Worm (Caenorhabditis elegans): ENCODE data around the gene folt-3.

folt-3 gene

ce11 chrV:7637801-7638200, 28.3 kb upstream of the folt-3 start, which contains the start of gene clec-45:
TSS of gene clec-45 (plus strand) at chrV:7638101.
- TF ChIP-seq sox-2 (GFP tag; IDR thresholded peaks at IDR 0.05) = no peak
- TF ChIP-seq pag-3 (tag; optimal IDR thresholded peaks at IDR 0.05; ENCODE audit: borderline replicate concordance) = no peak
- no peak for TF ChIP-seq madf-2 (tag; optimal IDR thresholded peaks at IDR 0.05)
- no peak for TF ChIP-seq unc-86 (tag; optimal IDR thresholded peaks at IDR 0.05)
- no peak for TF ChIP-seq ref-2 (tag; optimal IDR thresholded peaks at IDR 0.05)
- no peak for TF ChIP-seq hlh-6 (tag; optimal IDR thresholded peaks at IDR 0.05)
- no peak for TF ChIP-seq K09A11.1 (tag; optimal IDR thresholded peaks at IDR 0.05; ENCODE audit: insufficient read depth)
- no peak for TF ChIP-seq ceh-14 (tag; optimal IDR thresholded peaks at IDR 0.05)
- TF ChIP-seq ama-1 (optimal IDR thresholded peaks at IDR 0.05) = no peak
- TF ChIP-seq elt-4 (tag; optimal IDR thresholded peaks at IDR 0.05) = no peak
- no peak for TF ChIP-seq ceh-22 (tag; optimal IDR thresholded peaks at IDR 0.05)
- TF ChIP-seq T23F11.4 (GFP tag; optimal IDR thresholded peaks at IDR 0.05) = no peak
- TF ChIP-seq ceh-18 (tag; optimal IDR thresholded peaks at IDR 0.05) = no peak
- no peak for TF ChIP-seq C38D4.7 (GFP tag; optimal IDR thresholded peaks at IDR 0.05)
- TF ChIP-seq unc-3 (GFP tag; conservative IDR thresholded peaks at IDR 0.05) = no peak
- no peak for TF ChIP-seq unc-3 (tag; optimal IDR thresholded peaks at IDR 0.05)
- TF ChIP-seq fkh-6 (tag; optimal IDR thresholded peaks at IDR 0.05) = no peak
- TF ChIP-seq lim-6 (tag; optimal IDR thresholded peaks at IDR 0.05) = no peak
- no peak for TF ChIP-seq lin-11 (tag; optimal IDR thresholded peaks at IDR 0.05)
- no peak for TF ChIP-seq ceh-34 (tag; optimal IDR thresholded peaks at IDR 0.05)
- TF ChIP-seq ahr-1 (tag; optimal IDR thresholded peaks at IDR 0.05) = no peak

- no peak for TF ChIP-seq ceh-24 (tag; optimal IDR thresholded peaks at IDR 0.05)
- TF ChIP-seq che-1 (tag; optimal IDR thresholded peaks at IDR 0.05) = no peak
Measured at ce11 chrV:7635469-7635868, 25.9 kb upstream of the folt-3 start, which contains the start of gene srd-29. TSS of gene srd-29 (plus strand) at chrV:7635769.

- TF ChIP-seq pag-3 (tag; optimal IDR thresholded peaks at IDR 0.05; ENCODE audit: borderline replicate concordance) (no peak), pha-4 (tag; optimal IDR thresholded peaks at IDR 0.05) (no peak)
Measured at ce11 chrV:7634657-7635056, 25.1 kb upstream of the folt-3 start, which contains the start of gene srd-31. TSS of gene srd-31 (minus strand) at chrV:7634757.

- TF ChIP-seq dve-1 (tag; optimal IDR thresholded peaks at IDR 0.05) = no peak
- TF ChIP-seq T23F11.4 (GFP tag; optimal IDR thresholded peaks at IDR 0.05) = no peak
- TF ChIP-seq nhr-11 (tag; optimal IDR thresholded peaks at IDR 0.05) = no peak
- TF ChIP-seq ceh-18 (tag; optimal IDR thresholded peaks at IDR 0.05) = no peak
- TF ChIP-seq ama-1 (optimal IDR thresholded peaks at IDR 0.05) = no peak
- no peak for TF ChIP-seq pag-3 (tag; optimal IDR thresholded peaks at IDR 0.05; ENCODE audit: borderline replicate concordance)
- no peak for TF ChIP-seq K09A11.1 (tag; optimal IDR thresholded peaks at IDR 0.05; ENCODE audit: insufficient read depth)
- TF ChIP-seq hlh-30 (tag; optimal IDR thresholded peaks at IDR 0.05; ENCODE audit: insufficient read depth) = no peak
- TF ChIP-seq ztf-16 (tag; optimal IDR thresholded peaks at IDR 0.05) = no peak
- TF ChIP-seq odd-2 (tag; optimal IDR thresholded peaks at IDR 0.05) = no peak
- TF ChIP-seq ceh-31 (tag; optimal IDR thresholded peaks at IDR 0.05) = no peak
- TF ChIP-seq unc-55 (GFP tag; optimal IDR thresholded peaks at IDR 0.05) = no peak
- TF ChIP-seq nfya-1 (tag; optimal IDR thresholded peaks at IDR 0.05) = no peak
- TF ChIP-seq ttx-3 (tag; optimal IDR thresholded peaks at IDR 0.05) = no peak
- TF ChIP-seq fkh-6 (tag; optimal IDR thresholded peaks at IDR 0.05) = no peak
- TF ChIP-seq elt-4 (tag; optimal IDR thresholded peaks at IDR 0.05) = no peak
- TF ChIP-seq unc-42 (tag; optimal IDR thresholded peaks at IDR 0.05) = no peak
- no peak for TF ChIP-seq npax-4 (tag; optimal IDR thresholded peaks at IDR 0.05)
Measured at ce11 chrV:7631732-7632131, 22.2 kb upstream of the folt-3 start, which contains the start of gene srd-25. TSS of gene srd-25 (plus strand) at chrV:7632032.

ce11 chrV:7629504-7629903, 20.0 kb upstream of the folt-3 start, which contains the start of gene srd-30:
TSS of gene srd-30 (plus strand) at chrV:7629804.
- TF ChIP-seq sox-4 (tag; optimal IDR thresholded peaks at IDR 0.05) (no peak), nhr-11 (tag; optimal IDR thresholded peaks at IDR 0.05) (no peak), C38D4.7 (GFP tag; optimal IDR thresholded peaks at IDR 0.05) (no peak), fkh-10 (GFP tag; optimal IDR thresholded peaks at IDR 0.05) (no peak), ceh-45 (GFP tag; IDR thresholded peaks at IDR 0.05) (no peak), rnt-1 (tag; optimal IDR thresholded peaks at IDR 0.05) (no peak)

Measured in whole organism, late embryonic.